Worm (Caenorhabditis elegans) whole organism, L4/young adult: ENCODE results near the gene F11D11.4.

ENCODE experiments used
- W03F9.2 ChIP-seq: fragments of 150-350 bp; optimal IDR thresholded peaks from 2 replicates; lab custom pipeline; 2014; ENCODE audit warnings: missing biosample characterization, missing genetic modification characterization
- dao-5 ChIP-seq: sonication (generic microtip); optimal IDR thresholded peaks from 2 replicates; lab custom pipeline; 2016; ENCODE audit warnings: missing genotype, missing genetic modification characterization, moderate library complexity, missing compliant biosample characterization
- him-1 ChIP-seq: sonication (generic microtip); optimal IDR thresholded peaks from 2 replicates; lab custom pipeline; 2016; ENCODE audit warnings: missing genotype, missing genetic modification reagents, missing genetic modification characterization, missing compliant biosample characterization

- TF ChIP-seq dao-5 (tag; lab: Kevin White, UChicago): no peak
- TF ChIP-seq W03F9.2 (tag; lab: Kevin White, UChicago): no peak
- TF ChIP-seq him-1: no peak
These were observed 19.4 kb downstream of the F11D11.4 start for ce11 chrV:18780605-18781004.
